Fruit fly (Drosophila melanogaster): ENCODE data around the gene CG10195.

DNA sequence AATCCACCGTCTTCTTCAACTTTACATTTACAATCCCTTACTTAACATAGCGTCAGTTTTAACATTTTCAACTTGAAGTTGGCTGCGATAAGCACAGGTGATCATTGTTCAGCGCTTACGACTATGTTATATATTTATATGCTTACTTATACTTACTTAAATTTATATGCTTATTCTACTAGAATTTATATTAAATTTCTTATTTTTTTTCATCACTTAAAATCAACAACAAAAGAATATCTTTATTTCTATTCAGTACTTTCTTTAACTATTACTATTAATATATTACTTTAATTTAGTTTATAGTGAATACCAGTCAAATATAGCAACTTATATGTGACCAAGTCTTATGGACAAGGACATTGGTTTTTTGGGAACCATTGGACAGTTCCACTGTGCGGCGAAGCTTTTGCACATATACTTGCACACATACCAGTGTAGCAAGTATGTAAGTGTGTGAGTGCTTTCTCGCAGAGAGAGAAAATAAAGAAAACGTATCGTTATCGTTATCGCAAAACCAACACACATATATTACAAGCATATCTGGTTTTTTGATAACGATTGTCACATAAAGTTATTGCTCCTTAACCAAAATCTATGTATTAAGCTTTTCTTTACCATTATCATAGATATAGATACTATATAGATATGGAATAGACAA, 32.8 kb upstream of the CG10195 start, which contains the start of gene Hasp:
- TF ChIP-seq psq (optimal IDR thresholded peaks at IDR 0.05) (no peak), ttk (optimal IDR thresholded peaks at IDR 0.05) (no peak), h (optimal IDR thresholded peaks at IDR 0.05) (no peak)

Measured in Kc167 (cell line).